Worm (Caenorhabditis elegans) whole organism, L4/young adult: ENCODE measurements around the gene M151.7.

Experiments
- W03F9.2 ChIP-seq: fragments of 150-350 bp; optimal IDR thresholded peaks from 2 replicates; lab custom pipeline; 2014; ENCODE audit warnings: missing biosample characterization, missing genetic modification characterization
- dao-5 ChIP-seq: sonication (generic microtip); optimal IDR thresholded peaks from 2 replicates; lab custom pipeline; 2016; ENCODE audit warnings: missing genotype, missing genetic modification characterization, moderate library complexity, missing compliant biosample characterization
- him-1 ChIP-seq: sonication (generic microtip); optimal IDR thresholded peaks from 2 replicates; lab custom pipeline; 2016; ENCODE audit warnings: missing genotype, missing genetic modification reagents, missing genetic modification characterization, missing compliant biosample characterization

DNA sequence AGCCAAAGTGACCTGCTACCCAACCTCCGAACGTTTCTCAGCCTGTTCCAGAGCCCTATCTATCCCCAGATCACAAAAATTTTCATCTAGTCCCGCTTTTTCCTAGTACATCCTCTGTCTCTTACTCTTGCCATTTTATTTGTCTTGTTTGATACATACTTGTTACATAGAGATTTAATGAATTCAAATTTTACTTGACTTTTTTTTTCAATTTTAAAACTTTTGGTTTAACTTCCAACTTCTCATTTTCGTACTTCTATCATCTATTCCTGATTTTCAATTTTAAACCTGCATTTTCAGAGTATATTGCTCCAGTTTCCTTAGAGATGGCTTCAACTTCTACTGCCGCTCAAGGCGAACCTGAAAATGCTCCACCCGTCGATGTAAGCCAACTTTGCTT lies 4.8 kb downstream of the M151.7 start, which contains the start of gene M151.3:
- TF ChIP-seq him-1 (no peak), dao-5 (tag; lab: Kevin White, UChicago) (no peak), W03F9.2 (tag; lab: Kevin White, UChicago) (no peak)
